Worm (Caenorhabditis elegans) whole organism, midembryonic: ENCODE results near the gene gyg-1.

ENCODE experiments used
- T22C8.4 ChIP-seq: fragments of 200-800 bp; sonication (Bioruptor generic); IDR thresholded peaks from 2 replicates; pipeline ENCODE4 v1.3.6; 2022; ENCODE audit warnings: missing genetic modification characterization, missing compliant biosample characterization
- cog-1 ChIP-seq: sonication (generic microtip); optimal IDR thresholded peaks from 2 replicates; lab custom pipeline; 2016; ENCODE audit warnings: missing genetic modification characterization, missing compliant biosample characterization
- flt-1 ChIP-seq: fragments of 200-800 bp; sonication (Bioruptor generic); IDR thresholded peaks from 2 replicates; pipeline ENCODE4 v1.3.6; 2022; ENCODE audit warnings: missing genetic modification characterization, missing compliant biosample characterization
- klf-2 ChIP-seq: fragments of 200-800 bp; sonication (Bioruptor generic); conservative IDR thresholded peaks from 2 replicates; pipeline ENCODE4 v1.3.6; 2022; ENCODE audit warnings: missing genetic modification reagents, missing genetic modification characterization, missing compliant biosample characterization
- med-1 ChIP-seq: sonication (generic microtip); optimal IDR thresholded peaks from 2 replicates; lab custom pipeline; 2017; ENCODE audit warnings: missing genetic modification characterization, mild to moderate bottlenecking, missing compliant biosample characterization, antibody characterized with exemption, missing genetic modification reagents; ENCODE audit not compliant: insufficient read depth
- ref-1 ChIP-seq: fragments of 200-800 bp; sonication (Bioruptor generic); conservative IDR thresholded peaks from 2 replicates; pipeline ENCODE4 v1.3.6; 2022; ENCODE audit warnings: missing genetic modification reagents, missing genetic modification characterization, missing compliant biosample characterization
- tab-1 ChIP-seq: fragments of 200-800 bp; sonication (Bioruptor generic); IDR thresholded peaks from 2 replicates; pipeline ENCODE4 v1.3.6; 2022; ENCODE audit warnings: missing genetic modification characterization, missing compliant biosample characterization
- ztf-23 ChIP-seq: fragments of 200-800 bp; sonication (Bioruptor generic); IDR thresholded peaks from 2 replicates; pipeline ENCODE4 v1.3.6; 2022; ENCODE audit warnings: missing genetic modification reagents, missing genetic modification characterization, missing compliant biosample characterization
- ztf-29 ChIP-seq: fragments of 200-800 bp; sonication (Bioruptor generic); IDR thresholded peaks from 2 replicates; pipeline ENCODE4 v1.3.6; 2022; ENCODE audit warnings: missing genetic modification reagents, missing genetic modification characterization, missing compliant biosample characterization

The gyg-1 gene

ce11 chrX:3551173-3551572, 13.7 kb downstream of the gyg-1 start:
- no peak for TF ChIP-seq flt-1 (GFP tag; lab: Robert Waterston, UW)
- TF ChIP-seq ref-1 (GFP tag; lab: Robert Waterston, UW), result no peak
- no peak for TF ChIP-seq T22C8.4 (GFP tag; lab: Robert Waterston, UW)
- no peak for TF ChIP-seq ztf-29
- no peak for TF ChIP-seq klf-2 (GFP tag; lab: Robert Waterston, UW)
- no peak for TF ChIP-seq cog-1 (tag; lab: Kevin White, UChicago)

- TF ChIP-seq cog-1 (tag; lab: Kevin White, UChicago), result no peak
- no peak for TF ChIP-seq ref-1 (GFP tag; lab: Robert Waterston, UW)
- TF ChIP-seq ztf-29, result no peak
- no peak for TF ChIP-seq flt-1 (GFP tag; lab: Robert Waterston, UW)
- TF ChIP-seq tab-1, result no peak
- no peak for TF ChIP-seq med-1
- TF ChIP-seq T22C8.4 (GFP tag; lab: Robert Waterston, UW), result no peak
- no peak for TF ChIP-seq klf-2 (GFP tag; lab: Robert Waterston, UW)
- no peak for TF ChIP-seq ztf-23 (GFP tag; lab: Robert Waterston, UW)
Observed at ce11 chrX:3552948-3553347, 15.5 kb downstream of the gyg-1 start.

- TF ChIP-seq med-1, result no peak
- TF ChIP-seq tab-1, result no peak
- no peak for TF ChIP-seq klf-2 (GFP tag; lab: Robert Waterston, UW)
- no peak for TF ChIP-seq ztf-23 (GFP tag; lab: Robert Waterston, UW)
Observed at ce11 chrX:3553687-3554086, 16.3 kb downstream of the gyg-1 start.

- TF ChIP-seq cog-1 (tag; lab: Kevin White, UChicago) (no peak), flt-1 (GFP tag; lab: Robert Waterston, UW) (no peak), med-1 (no peak), tab-1 (no peak), T22C8.4 (GFP tag; lab: Robert Waterston, UW) (no peak), klf-2 (GFP tag; lab: Robert Waterston, UW) (no peak), ref-1 (GFP tag; lab: Robert Waterston, UW) (no peak), ztf-29 (no peak), ztf-23 (GFP tag; lab: Robert Waterston, UW) (no peak)
Observed at ce11 chrX:3554117-3554516, 16.7 kb downstream of the gyg-1 start.

ce11 chrX:3555930-3556329, 18.5 kb downstream of the gyg-1 start:
- no peak for TF ChIP-seq med-1
- no peak for TF ChIP-seq ztf-29
- TF ChIP-seq cog-1 (tag; lab: Kevin White, UChicago), result no peak
- TF ChIP-seq T22C8.4 (GFP tag; lab: Robert Waterston, UW), result no peak
- TF ChIP-seq klf-2 (GFP tag; lab: Robert Waterston, UW), result no peak
- TF ChIP-seq ref-1 (GFP tag; lab: Robert Waterston, UW), result no peak
- no peak for TF ChIP-seq flt-1 (GFP tag; lab: Robert Waterston, UW)
- no peak for TF ChIP-seq ztf-23 (GFP tag; lab: Robert Waterston, UW)
- no peak for TF ChIP-seq tab-1

- TF ChIP-seq med-1 (no peak), cog-1 (tag; lab: Kevin White, UChicago) (no peak), T22C8.4 (GFP tag; lab: Robert Waterston, UW) (no peak), tab-1 (no peak), ztf-29 (no peak), klf-2 (GFP tag; lab: Robert Waterston, UW) (no peak), ztf-23 (GFP tag; lab: Robert Waterston, UW) (no peak), flt-1 (GFP tag; lab: Robert Waterston, UW) (no peak), ref-1 (GFP tag; lab: Robert Waterston, UW) (no peak)
Observed at ce11 chrX:3563903-3564302, 26.5 kb downstream of the gyg-1 start, which contains the start of gene vit-4. vit-4 (minus strand) TSS chrX:3563965.

ce11 chrX:3566856-3567255, 29.4 kb downstream of the gyg-1 start:
- no peak for TF ChIP-seq tab-1
- TF ChIP-seq ztf-23 (GFP tag; lab: Robert Waterston, UW), result no peak

ce11 chrX:3572490-3572889, 35.1 kb downstream of the gyg-1 start, which contains the start of gene vit-3:
vit-3 (minus strand) TSS chrX:3572549.
- TF ChIP-seq T22C8.4 (GFP tag; lab: Robert Waterston, UW), result no peak
- TF ChIP-seq klf-2 (GFP tag; lab: Robert Waterston, UW), result no peak
- no peak for TF ChIP-seq flt-1 (GFP tag; lab: Robert Waterston, UW)
- TF ChIP-seq cog-1 (tag; lab: Kevin White, UChicago), result no peak
- TF ChIP-seq ztf-29, result no peak
- TF ChIP-seq ref-1 (GFP tag; lab: Robert Waterston, UW), result no peak
- no peak for TF ChIP-seq ztf-23 (GFP tag; lab: Robert Waterston, UW)
- TF ChIP-seq med-1, result no peak

ce11 chrX:3573482-3573881, 36.0 kb downstream of the gyg-1 start, which contains the start of gene T27A10.5:
T27A10.5 (minus strand) TSS chrX:3573582.
- TF ChIP-seq ztf-23 (GFP tag; lab: Robert Waterston, UW), result no peak
- no peak for TF ChIP-seq ref-1 (GFP tag; lab: Robert Waterston, UW)
- no peak for TF ChIP-seq tab-1
- no peak for TF ChIP-seq flt-1 (GFP tag; lab: Robert Waterston, UW)
- TF ChIP-seq klf-2 (GFP tag; lab: Robert Waterston, UW), result no peak
- TF ChIP-seq med-1, result no peak
- TF ChIP-seq cog-1 (tag; lab: Kevin White, UChicago), result no peak
- TF ChIP-seq ztf-29, result no peak
- no peak for TF ChIP-seq T22C8.4 (GFP tag; lab: Robert Waterston, UW)

- TF ChIP-seq med-1 (no peak), ref-1 (GFP tag; lab: Robert Waterston, UW) (no peak), klf-2 (GFP tag; lab: Robert Waterston, UW) (no peak), tab-1 (no peak), cog-1 (tag; lab: Kevin White, UChicago) (no peak), ztf-29 (no peak), ztf-23 (GFP tag; lab: Robert Waterston, UW) (no peak), flt-1 (GFP tag; lab: Robert Waterston, UW) (no peak), T22C8.4 (GFP tag; lab: Robert Waterston, UW) (no peak)
Observed at ce11 chrX:3576239-3576638, 38.8 kb downstream of the gyg-1 start, which contains the start of gene ckc-1. ckc-1 (plus strand) TSS chrX:3576606.
